Worm (Caenorhabditis elegans) whole organism, late embryonic: Measurements from ENCODE around the gene cdo-1.

ENCODE experiments used
- C38D4.7 ChIP-seq: fragments of 200-800 bp; sonication (Bioruptor generic); optimal IDR thresholded peaks from 2 replicates; lab custom pipeline; 2018; ENCODE audit warnings: mild to moderate bottlenecking, missing genetic modification characterization, moderate library complexity, missing compliant biosample characterization
- ama-1 ChIP-seq: fragments of 150-350 bp; optimal IDR thresholded peaks from 2 replicates; lab custom pipeline; 2014
- ceh-18 ChIP-seq: sonication (generic microtip); optimal IDR thresholded peaks from 2 replicates; lab custom pipeline; 2016; ENCODE audit warnings: missing genetic modification characterization, missing compliant biosample characterization
- ceh-31 ChIP-seq: sonication (generic microtip); optimal IDR thresholded peaks from 2 replicates; lab custom pipeline; 2016; ENCODE audit warnings: missing genetic modification characterization, missing compliant biosample characterization
- elt-2 ChIP-seq: sonication (generic microtip); optimal IDR thresholded peaks from 2 replicates; lab custom pipeline; 2016; ENCODE audit warnings: missing genetic modification reagents, missing genetic modification characterization, missing compliant biosample characterization
- gmeb-2 ChIP-seq: sonication (generic microtip); optimal IDR thresholded peaks from 2 replicates; lab custom pipeline; 2016; ENCODE audit warnings: missing genetic modification characterization, inconsistent platforms, missing compliant biosample characterization
- hlh-30 ChIP-seq: sonication (generic microtip); optimal IDR thresholded peaks from 2 replicates; lab custom pipeline; 2017; ENCODE audit warnings: antibody characterized with exemption, missing genetic modification characterization, missing compliant biosample characterization; ENCODE audit not compliant: insufficient read depth
- nhr-232 ChIP-seq: sonication (generic microtip); optimal IDR thresholded peaks from 2 replicates; lab custom pipeline; 2016; ENCODE audit warnings: missing genetic modification characterization, missing compliant biosample characterization
- pha-4 ChIP-seq: fragments of 150-350 bp; optimal IDR thresholded peaks from 2 replicates; lab custom pipeline; 2018; ENCODE audit warnings: missing biosample characterization, missing genetic modification reagents, missing genetic modification characterization
- pros-1 ChIP-seq: fragments of 150-350 bp; optimal IDR thresholded peaks from 2 replicates; lab custom pipeline; 2014; ENCODE audit warnings: missing biosample characterization, missing genetic modification reagents, missing genetic modification characterization

ce11 chrX:841393-841792 is 22.0 kb downstream of the cdo-1 start, which contains the start of gene F39H12.3:
- TF ChIP-seq elt-2 (no peak), ceh-18 (no peak), ceh-31 (tag; lab: Kevin White, UChicago) (no peak), ama-1 (lab: Kevin White, UChicago) (no peak), pros-1 (tag; lab: Kevin White, UChicago) (no peak), hlh-30 (no peak), C38D4.7 (GFP tag; lab: Kevin White, UChicago) (no peak), pha-4 (tag; lab: Kevin White, UChicago) (no peak), nhr-232 (tag; lab: Kevin White, UChicago) (no peak), gmeb-2 (tag; lab: Kevin White, UChicago) (no peak)
